Worm (Caenorhabditis elegans) whole organism, L3 larva: ENCODE data around the gene mpk-1.

ENCODE experiments used
- elt-3 ChIP-seq, 3 experiments: fragments of 150-350 bp in 1 of 3; sonication (generic microtip) in 2 of 3; optimal IDR thresholded peaks; 2 replicates in 2 of 3; 4 replicates in 1 of 3; lab custom pipeline; 2014 to 2017; ENCODE audit warnings: missing biosample characterization in 3 of 3, missing genetic modification characterization in 3 of 3
- fkh-10 ChIP-seq: sonication (generic microtip); optimal IDR thresholded peaks from 2 replicates; lab custom pipeline; 2017; ENCODE audit warnings: missing biosample characterization, missing genetic modification reagents, missing genetic modification characterization
- mdl-1 ChIP-seq: fragments of 150-350 bp; optimal IDR thresholded peaks from 2 replicates; lab custom pipeline; 2014; ENCODE audit warnings: missing biosample characterization, missing genetic modification characterization
- nhr-28 ChIP-seq: fragments of 150-350 bp; optimal IDR thresholded peaks from 2 replicates; lab custom pipeline; 2014; ENCODE audit warnings: missing biosample characterization, missing genetic modification characterization
- pha-4 ChIP-seq: fragments of 150-350 bp; optimal IDR thresholded peaks from 2 replicates; lab custom pipeline; 2014; ENCODE audit warnings: missing biosample characterization, missing genetic modification reagents, missing genetic modification characterization
- skn-1 ChIP-seq: fragments of 150-350 bp; optimal IDR thresholded peaks from 2 replicates; lab custom pipeline; 2014; ENCODE audit warnings: missing biosample characterization, missing genetic modification characterization
- unc-39 ChIP-seq: sonication (generic microtip); optimal IDR thresholded peaks from 4 replicates; lab custom pipeline; 2017; ENCODE audit warnings: missing biosample characterization, missing genetic modification characterization
- zag-1 ChIP-seq: fragments of 150-350 bp; optimal IDR thresholded peaks from 2 replicates; lab custom pipeline; 2014; ENCODE audit warnings: missing biosample characterization, missing genetic modification characterization

DNA sequence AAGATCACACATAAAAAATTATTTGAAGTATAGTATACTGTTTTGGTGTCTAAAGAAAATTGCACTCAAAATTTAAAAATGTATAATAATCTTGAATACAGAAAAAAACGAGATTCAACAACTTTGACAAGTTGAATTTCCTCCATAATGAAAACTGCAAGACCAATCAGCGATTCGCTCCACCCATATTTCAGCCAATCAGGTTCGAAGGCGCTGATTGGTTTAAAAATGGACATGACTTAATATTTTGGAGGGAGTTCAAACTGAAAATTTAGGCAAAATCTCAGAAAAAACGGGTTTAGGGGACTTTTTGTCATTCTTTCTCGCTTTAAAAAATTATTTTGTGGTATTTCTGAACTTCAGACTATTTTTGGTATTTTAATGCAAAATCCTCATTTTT, 47.8 kb upstream of the mpk-1 start:
- TF ChIP-seq mdl-1 (tag; lab: Kevin White, UChicago) (no peak), nhr-28 (tag; lab: Kevin White, UChicago) (no peak), skn-1 (tag; lab: Kevin White, UChicago) (no peak), elt-3 (tag; optimal IDR thresholded peaks at IDR 0.05; lab: Kevin White, UChicago) (no peak), fkh-10 (GFP tag; lab: Kevin White, UChicago) (no peak), zag-1 (tag; lab: Kevin White, UChicago) (no peak), pha-4 (no peak), unc-39 (tag; lab: Kevin White, UChicago) (no peak)
